Worm (Caenorhabditis elegans): ENCODE data around the gene nlp-22.

nlp-22 gene

ce11 chrX:2316205-2316604, 25.7 kb downstream of the nlp-22 start:
- peak; percentile 21 for TF ChIP-seq pha-4 (tag; optimal IDR thresholded peaks at IDR 0.05)
- TF ChIP-seq bed-3 (GFP tag; optimal IDR thresholded peaks at IDR 0.05), result no peak

DNA sequence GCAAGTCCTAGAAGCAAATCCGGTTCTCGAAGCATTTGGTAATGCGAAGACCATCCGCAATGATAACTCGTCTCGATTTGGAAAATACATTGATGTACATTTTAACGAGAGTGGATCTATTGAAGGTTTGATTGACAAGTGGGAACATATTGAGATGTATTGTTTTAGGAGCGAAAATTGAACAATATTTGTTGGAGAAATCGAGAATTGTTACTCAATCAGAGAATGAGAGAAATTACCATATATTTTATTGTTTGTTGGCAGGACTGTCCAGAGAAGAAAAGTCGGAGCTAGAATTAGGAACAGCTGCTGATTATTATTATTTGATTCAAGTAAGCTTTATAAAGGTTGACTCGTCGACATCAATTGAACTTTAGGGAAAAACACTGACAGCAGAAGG, 37.4 kb downstream of the nlp-22 start:
- no peak for TF ChIP-seq drap-1 (GFP tag; optimal IDR thresholded peaks at IDR 0.05)
- no peak for TF ChIP-seq ham-2 (GFP tag; optimal IDR thresholded peaks at IDR 0.05)
- no peak for TF ChIP-seq mab-5 (tag; optimal IDR thresholded peaks at IDR 0.05)
- TF ChIP-seq sptf-1 (tag; optimal IDR thresholded peaks at IDR 0.05), result no peak
- no peak for TF ChIP-seq mls-2 (tag; optimal IDR thresholded peaks at IDR 0.05)
- TF ChIP-seq bed-3 (GFP tag; optimal IDR thresholded peaks at IDR 0.05), result no peak
- TF ChIP-seq flh-1 (GFP tag; optimal IDR thresholded peaks at IDR 0.05), result no peak
- TF ChIP-seq lin-13 (tag; optimal IDR thresholded peaks at IDR 0.05), result no peak
- TF ChIP-seq nhr-12 (tag; optimal IDR thresholded peaks at IDR 0.05), result no peak
- TF ChIP-seq tbx-8 (GFP tag; optimal IDR thresholded peaks at IDR 0.05), result no peak
- no peak for TF ChIP-seq lsy-2 (tag; optimal IDR thresholded peaks at IDR 0.05)

- no peak for TF ChIP-seq bed-3 (GFP tag; optimal IDR thresholded peaks at IDR 0.05)
- TF ChIP-seq hlh-1 (tag; optimal IDR thresholded peaks at IDR 0.05), result no peak
These were observed 38.6 kb downstream of the nlp-22 start for ce11 chrX:2303253-2303652.

- TF ChIP-seq nhr-76 (tag; optimal IDR thresholded peaks at IDR 0.05) (no peak), flh-1 (GFP tag; optimal IDR thresholded peaks at IDR 0.05) (no peak), nhr-2 (tag; optimal IDR thresholded peaks at IDR 0.05) (no peak), nhr-28 (tag; optimal IDR thresholded peaks at IDR 0.05) (no peak), sptf-1 (tag; optimal IDR thresholded peaks at IDR 0.05) (no peak), ceh-83 (GFP tag; optimal IDR thresholded peaks at IDR 0.05) (no peak), ceh-39 (tag; optimal IDR thresholded peaks at IDR 0.05) (no peak), unc-39 (tag; optimal IDR thresholded peaks at IDR 0.05) (no peak), lin-13 (tag; optimal IDR thresholded peaks at IDR 0.05) (no peak), unc-120 (tag; optimal IDR thresholded peaks at IDR 0.05; ENCODE audit: poor library complexity, severe bottlenecking) (no peak), nhr-12 (tag; optimal IDR thresholded peaks at IDR 0.05) (no peak), pha-4 (tag; optimal IDR thresholded peaks at IDR 0.05) (no peak)
These were observed 39.1 kb downstream of the nlp-22 start, which contains the start of gene hum-6 for ce11 chrX:2302782-2303181. Gene hum-6 (plus strand): TSS chrX:2303082.

- TF ChIP-seq mls-2 (tag; optimal IDR thresholded peaks at IDR 0.05) (no peak), lin-13 (tag; optimal IDR thresholded peaks at IDR 0.05) (no peak), ceh-39 (tag; optimal IDR thresholded peaks at IDR 0.05) (no peak), zip-8 (tag; optimal IDR thresholded peaks at IDR 0.05) (no peak), elt-3 (tag; optimal IDR thresholded peaks at IDR 0.05) (no peak), sem-2 (GFP tag; optimal IDR thresholded peaks at IDR 0.05) (no peak), unc-120 (tag; optimal IDR thresholded peaks at IDR 0.05; ENCODE audit: poor library complexity, severe bottlenecking) (no peak), nhr-237 (tag; optimal IDR thresholded peaks at IDR 0.05) (no peak), unc-39 (tag; optimal IDR thresholded peaks at IDR 0.05) (no peak), unc-62 (GFP tag; optimal IDR thresholded peaks at IDR 0.05) (no peak), ceh-43 (GFP tag; optimal IDR thresholded peaks at IDR 0.05) (no peak), ham-2 (GFP tag; optimal IDR thresholded peaks at IDR 0.05) (no peak), pha-4 (tag; optimal IDR thresholded peaks at IDR 0.05) (no peak), elt-1 (tag; optimal IDR thresholded peaks at IDR 0.05; ENCODE audit: borderline replicate concordance, insufficient read depth) (no peak), drap-1 (GFP tag; optimal IDR thresholded peaks at IDR 0.05) (no peak)
These were observed 40.1 kb downstream of the nlp-22 start for ce11 chrX:2301821-2302220.

- TF ChIP-seq ham-2 (GFP tag; optimal IDR thresholded peaks at IDR 0.05) (no peak), flh-1 (GFP tag; optimal IDR thresholded peaks at IDR 0.05) (no peak), nhr-28 (tag; optimal IDR thresholded peaks at IDR 0.05) (no peak), nhr-2 (tag; optimal IDR thresholded peaks at IDR 0.05) (no peak), nhr-237 (tag; optimal IDR thresholded peaks at IDR 0.05) (no peak), zip-8 (tag; optimal IDR thresholded peaks at IDR 0.05) (no peak), lsy-2 (tag; optimal IDR thresholded peaks at IDR 0.05) (no peak), lin-13 (tag; optimal IDR thresholded peaks at IDR 0.05) (no peak), sem-2 (GFP tag; optimal IDR thresholded peaks at IDR 0.05) (no peak), bed-3 (GFP tag; optimal IDR thresholded peaks at IDR 0.05) (no peak), tbx-8 (GFP tag; optimal IDR thresholded peaks at IDR 0.05) (no peak), lin-32 (GFP tag; optimal IDR thresholded peaks at IDR 0.05) (no peak), nhr-12 (tag; optimal IDR thresholded peaks at IDR 0.05) (no peak), cnd-1 (tag; optimal IDR thresholded peaks at IDR 0.05) (no peak)
These were observed 47.6 kb downstream of the nlp-22 start, which contains the start of gene T10H10.2 for ce11 chrX:2294198-2294800. Gene T10H10.2 (plus strand): TSS chrX:2294750.

Data from whole organism, mixed stage, embryonic.